Worm (Caenorhabditis elegans) whole organism, young adult: Measurements from ENCODE around the gene clec-196.

Experiments
- B0035.1 ChIP-seq: sonication (generic microtip); optimal IDR thresholded peaks from 2 replicates; lab custom pipeline; 2016; ENCODE audit warnings: missing genetic modification characterization, mild to moderate bottlenecking, missing compliant biosample characterization, missing genotype, missing genetic modification reagents
- B0261.1 ChIP-seq: sonication (generic microtip); optimal IDR thresholded peaks from 2 replicates; lab custom pipeline; 2016; ENCODE audit warnings: mild to moderate bottlenecking, missing genetic modification characterization, moderate library complexity, missing compliant biosample characterization
- B0336.3 ChIP-seq: fragments of 200-800 bp; sonication (Bioruptor generic); IDR thresholded peaks from 2 replicates; pipeline ENCODE4 v1.3.6; 2022; ENCODE audit warnings: missing genetic modification characterization, missing compliant biosample characterization
- F23B12.7 ChIP-seq: sonication (generic microtip); optimal IDR thresholded peaks from 2 replicates; lab custom pipeline; 2017; ENCODE audit warnings: missing genetic modification characterization, mild to moderate bottlenecking, missing compliant biosample characterization, antibody characterized with exemption, moderate library complexity; ENCODE audit not compliant: insufficient read depth
- F39B2.1 ChIP-seq: fragments of 200-800 bp; sonication (Bioruptor generic); IDR thresholded peaks from 2 replicates; pipeline ENCODE4 v1.3.6; 2022; ENCODE audit warnings: missing genetic modification reagents, missing genetic modification characterization, missing compliant biosample characterization
- F57A8.1 ChIP-seq: fragments of 200-800 bp; sonication (Bioruptor generic); optimal IDR thresholded peaks from 2 replicates; lab custom pipeline; 2018; ENCODE audit warnings: mild to moderate bottlenecking, missing genetic modification characterization, moderate library complexity, missing compliant biosample characterization
- T26A5.8 ChIP-seq: sonication (generic microtip); optimal IDR thresholded peaks from 2 replicates; lab custom pipeline; 2016; ENCODE audit warnings: missing genetic modification characterization, missing compliant biosample characterization
- Y67H2A.10 ChIP-seq: fragments of 200-800 bp; sonication (Bioruptor generic); conservative IDR thresholded peaks from 2 replicates; pipeline ENCODE4 v1.3.6; 2022; ENCODE audit warnings: missing genetic modification reagents, missing genetic modification characterization, missing compliant biosample characterization
- Y79H2A.3 ChIP-seq: fragments of 200-800 bp; sonication (Bioruptor generic); conservative IDR thresholded peaks from 2 replicates; pipeline ENCODE4 v1.3.6; 2022; ENCODE audit warnings: missing genetic modification reagents, missing genetic modification characterization, missing compliant biosample characterization
- Y95B8A.8 ChIP-seq: fragments of 200-800 bp; sonication (Bioruptor generic); IDR thresholded peaks from 2 replicates; pipeline ENCODE4 v1.3.6; 2022; ENCODE audit warnings: missing genetic modification reagents, missing genetic modification characterization, missing compliant biosample characterization
- akir-1 ChIP-seq: fragments of 200-800 bp; sonication (Bioruptor generic); optimal IDR thresholded peaks from 2 replicates; lab custom pipeline; 2018; ENCODE audit warnings: mild to moderate bottlenecking, missing genetic modification characterization, moderate library complexity, missing compliant biosample characterization
- aptf-2 ChIP-seq: fragments of 200-800 bp; sonication (Bioruptor generic); conservative IDR thresholded peaks from 2 replicates; pipeline ENCODE4 v1.3.6; 2022; ENCODE audit warnings: missing genetic modification reagents, missing genetic modification characterization, missing compliant biosample characterization
- aptf-3 ChIP-seq: fragments of 200-800 bp; sonication (Bioruptor generic); IDR thresholded peaks from 2 replicates; pipeline ENCODE4 v1.3.6; 2022; ENCODE audit warnings: missing genetic modification characterization, missing compliant biosample characterization
- atf-7 ChIP-seq: sonication (generic microtip); optimal IDR thresholded peaks from 2 replicates; lab custom pipeline; 2017; ENCODE audit warnings: mild to moderate bottlenecking, missing genetic modification characterization, missing compliant biosample characterization
- attf-3 ChIP-seq: fragments of 200-800 bp; sonication (Bioruptor generic); conservative IDR thresholded peaks from 2 replicates; pipeline ENCODE4 v1.3.6; 2022; ENCODE audit warnings: missing genetic modification reagents, missing genetic modification characterization, missing compliant biosample characterization
- ceh-40 ChIP-seq: fragments of 200-800 bp; sonication (Bioruptor generic); IDR thresholded peaks from 2 replicates; pipeline ENCODE4 v1.3.6; 2022; ENCODE audit warnings: missing genetic modification characterization, missing compliant biosample characterization
- ceh-58 ChIP-seq: fragments of 200-800 bp; sonication (Bioruptor generic); IDR thresholded peaks from 2 replicates; pipeline ENCODE4 v1.3.6; 2022; ENCODE audit warnings: missing genetic modification characterization, missing compliant biosample characterization
- egl-44 ChIP-seq: fragments of 200-800 bp; sonication (Bioruptor generic); IDR thresholded peaks from 2 replicates; pipeline ENCODE4 v1.3.6; 2022; ENCODE audit warnings: missing genetic modification reagents, missing genetic modification characterization, missing compliant biosample characterization
- ekl-4 ChIP-seq: fragments of 200-800 bp; sonication (Bioruptor generic); IDR thresholded peaks from 2 replicates; pipeline ENCODE4 v1.3.6; 2022; ENCODE audit warnings: missing genetic modification reagents, missing genetic modification characterization, missing compliant biosample characterization
- fkh-3 ChIP-seq: sonication (generic microtip); optimal IDR thresholded peaks from 2 replicates; lab custom pipeline; 2016; ENCODE audit warnings: mild to moderate bottlenecking, missing genetic modification characterization, missing compliant biosample characterization
- gei-17 ChIP-seq: fragments of 200-800 bp; sonication (Bioruptor generic); optimal IDR thresholded peaks from 2 replicates; lab custom pipeline; 2018; ENCODE audit warnings: mild to moderate bottlenecking, missing genetic modification characterization, missing compliant biosample characterization
- lag-1 ChIP-seq: fragments of 200-800 bp; sonication (Bioruptor generic); IDR thresholded peaks from 2 replicates; pipeline ENCODE4 v1.3.6; 2022; ENCODE audit warnings: missing genetic modification reagents, missing genetic modification characterization, missing compliant biosample characterization
- let-607 ChIP-seq, 2 experiments: fragments of 200-800 bp in 1 of 2; sonication (Bioruptor generic) in 1 of 2; sonication (generic microtip) in 1 of 2; optimal IDR thresholded peaks; 2 replicates each; lab custom pipeline; 2016 to 2018; ENCODE audit warnings: mild to moderate bottlenecking in 2 of 2, missing compliant biosample characterization in 2 of 2, missing genetic modification characterization in 2 of 2, moderate library complexity in 2 of 2, missing genotype in 1 of 2
- lin-26 ChIP-seq: fragments of 200-800 bp; sonication (Bioruptor generic); IDR thresholded peaks from 2 replicates; pipeline ENCODE4 v1.3.6; 2022; ENCODE audit warnings: missing genetic modification reagents, missing genetic modification characterization, missing compliant biosample characterization
- lir-1 ChIP-seq: fragments of 200-800 bp; sonication (Bioruptor generic); conservative IDR thresholded peaks from 2 replicates; pipeline ENCODE4 v1.3.6; 2022; ENCODE audit warnings: missing genetic modification reagents, missing genetic modification characterization, missing compliant biosample characterization
- madf-10 ChIP-seq: sonication (generic microtip); optimal IDR thresholded peaks from 2 replicates; lab custom pipeline; 2016; ENCODE audit warnings: mild to moderate bottlenecking, missing genetic modification characterization, missing compliant biosample characterization
- madf-3 ChIP-seq: fragments of 200-800 bp; sonication (Bioruptor generic); IDR thresholded peaks from 2 replicates; pipeline ENCODE4 v1.3.6; 2022; ENCODE audit warnings: missing genetic modification reagents, missing genetic modification characterization, missing compliant biosample characterization
- madf-6 ChIP-seq: fragments of 200-800 bp; sonication (Bioruptor generic); IDR thresholded peaks from 2 replicates; pipeline ENCODE4 v1.3.6; 2022; ENCODE audit warnings: missing genetic modification reagents, missing genetic modification characterization, missing compliant biosample characterization
- mel-28 ChIP-seq: sonication (generic microtip); optimal IDR thresholded peaks from 2 replicates; lab custom pipeline; 2016; ENCODE audit warnings: borderline replicate concordance, mild to moderate bottlenecking, missing genetic modification characterization, missing compliant biosample characterization
- nfya-2 ChIP-seq: fragments of 200-800 bp; sonication (Bioruptor generic); IDR thresholded peaks from 2 replicates; pipeline ENCODE4 v1.3.6; 2022; ENCODE audit warnings: missing genetic modification reagents, missing genetic modification characterization, missing compliant biosample characterization
- nfyb-1 ChIP-seq: fragments of 200-800 bp; sonication (Bioruptor generic); IDR thresholded peaks from 2 replicates; pipeline ENCODE4 v1.3.6; 2022; ENCODE audit warnings: missing genetic modification reagents, missing genetic modification characterization, missing compliant biosample characterization
- nhr-27 ChIP-seq: fragments of 200-800 bp; sonication (Bioruptor generic); optimal IDR thresholded peaks from 2 replicates; lab custom pipeline; 2018; ENCODE audit warnings: mild to moderate bottlenecking, missing genetic modification characterization, moderate library complexity, missing compliant biosample characterization
- sdz-38 ChIP-seq: sonication (generic microtip); optimal IDR thresholded peaks from 2 replicates; lab custom pipeline; 2016; ENCODE audit warnings: missing genotype, missing genetic modification characterization, missing compliant biosample characterization
- snpc-4 ChIP-seq, 5 experiments: fragments of 150-350 bp in 1 of 5; sonication (generic microtip) in 4 of 5; optimal IDR thresholded peaks; 2 replicates each; lab custom pipeline; 2014 to 2018; ENCODE audit warnings: missing genetic modification characterization in 5 of 5, missing biosample characterization in 3 of 5, antibody characterized with exemption in 2 of 5, mild to moderate bottlenecking in 2 of 5, missing compliant biosample characterization in 2 of 5, missing genotype in 2 of 5, moderate library complexity in 2 of 5, missing genetic modification reagents in 1 of 5
- sptf-2 ChIP-seq: fragments of 200-800 bp; sonication (Bioruptor generic); optimal IDR thresholded peaks from 2 replicates; lab custom pipeline; 2018; ENCODE audit warnings: mild to moderate bottlenecking, missing genetic modification characterization, missing compliant biosample characterization
- tbx-9 ChIP-seq: sonication (generic microtip); optimal IDR thresholded peaks from 2 replicates; lab custom pipeline; 2016; ENCODE audit warnings: borderline replicate concordance, missing genetic modification characterization, inconsistent platforms, missing compliant biosample characterization
- unc-62 ChIP-seq: fragments of 150-350 bp; optimal IDR thresholded peaks from 2 replicates; lab custom pipeline; 2014; ENCODE audit warnings: missing biosample characterization, missing genetic modification reagents, missing genetic modification characterization
- zim-3 ChIP-seq: sonication (generic microtip); optimal IDR thresholded peaks from 2 replicates; lab custom pipeline; 2017; ENCODE audit warnings: mild to moderate bottlenecking, missing genetic modification characterization, moderate library complexity, missing compliant biosample characterization

clec-196 gene

DNA sequence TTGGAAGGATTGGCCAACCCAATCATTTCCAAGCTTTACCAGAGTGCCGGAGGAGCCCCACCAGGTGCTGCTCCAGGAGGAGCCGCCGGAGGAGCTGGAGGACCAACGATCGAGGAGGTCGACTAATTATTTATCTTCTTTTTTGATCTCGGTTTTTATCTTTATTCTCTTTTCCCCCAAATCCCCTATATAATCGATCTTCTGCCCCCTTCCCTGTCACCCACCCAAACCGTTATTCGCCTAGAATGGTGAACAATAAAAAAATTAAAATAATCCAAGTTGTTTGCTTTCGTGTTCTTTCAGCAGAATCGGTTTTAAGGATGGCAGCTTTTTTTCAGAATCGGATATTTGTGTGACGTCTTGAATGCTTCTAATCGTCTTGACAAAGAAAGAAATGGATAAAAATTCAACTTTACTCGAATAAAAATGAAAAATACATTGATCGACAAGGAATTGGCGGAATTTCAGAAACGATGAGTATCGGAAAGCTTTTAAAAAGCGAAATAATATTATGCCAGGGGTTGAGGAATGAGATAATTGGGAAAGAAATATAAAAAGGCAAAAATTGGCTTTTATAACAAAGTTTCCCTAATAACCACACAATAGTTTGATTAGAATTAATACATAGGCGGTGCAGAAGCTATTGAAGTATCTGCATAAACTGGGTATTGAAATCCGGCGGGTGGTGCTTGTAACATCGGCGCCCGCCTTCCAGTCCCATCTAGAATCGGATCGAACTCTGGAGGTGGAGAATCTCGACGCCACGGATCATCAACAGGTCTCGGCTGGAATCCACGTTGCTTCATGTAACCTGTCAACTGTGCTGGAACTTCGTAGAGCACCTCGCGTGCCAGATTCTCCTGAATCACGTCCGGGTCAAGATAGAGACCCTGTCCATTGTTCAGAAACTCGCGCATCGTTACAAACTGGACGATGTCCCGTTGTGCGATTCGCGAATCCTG, 4.6 kb downstream of the clec-196 start (continued):
- TF ChIP-seq lin-26: peak; percentile 90
- peak; percentile 81 for TF ChIP-seq gei-17 (GFP tag; lab: Kevin White, UChicago)
- TF ChIP-seq nhr-27 (tag; lab: Kevin White, UChicago): peak; percentile 73
- peak; percentile 56; the same call in 1 of the 2 replicates for TF ChIP-seq egl-44 (GFP tag; lab: Robert Waterston, UW)
- no peak for TF ChIP-seq attf-3 (GFP tag; lab: Robert Waterston, UW)
- peak; percentile 79 for TF ChIP-seq B0035.1 (tag; lab: Kevin White, UChicago)
- no peak for TF ChIP-seq sdz-38 (tag; lab: Kevin White, UChicago)
- no peak for TF ChIP-seq sptf-2 (GFP tag; lab: Kevin White, UChicago)
- TF ChIP-seq atf-7 (tag; lab: Kevin White, UChicago): peak; percentile 94
- peak; percentile 69 for TF ChIP-seq snpc-4 (GFP tag; optimal IDR thresholded peaks at IDR 0.05; lab: Kevin White, UChicago)
- TF ChIP-seq snpc-4 (tag; optimal IDR thresholded peaks at IDR 0.05; lab: Kevin White, UChicago): peak; percentile 69 to 93 (median 79)
- TF ChIP-seq madf-10: peak; percentile 61
- peak; percentile 27 for TF ChIP-seq B0261.1 (tag; lab: Kevin White, UChicago)
- TF ChIP-seq lag-1 (GFP tag; lab: Robert Waterston, UW): no peak
- no peak for TF ChIP-seq F57A8.1 (GFP tag; lab: Kevin White, UChicago)
- TF ChIP-seq Y67H2A.10 (GFP tag; lab: Robert Waterston, UW): no peak
- TF ChIP-seq ekl-4 (GFP tag; lab: Robert Waterston, UW): peak; percentile 89
- peak; percentile 70 for TF ChIP-seq ceh-40 (GFP tag; lab: Robert Waterston, UW)
- TF ChIP-seq B0336.3: peak; percentile 96
- TF ChIP-seq T26A5.8: peak; percentile 96
- TF ChIP-seq madf-3 (GFP tag; lab: Robert Waterston, UW): peak; percentile 92; the same call in 1 of the 2 replicates
- peak; percentile 83 for TF ChIP-seq tbx-9 (tag; lab: Kevin White, UChicago)
- peak; percentile 89; the same call in 1 of the 2 replicates for TF ChIP-seq ceh-58 (GFP tag; lab: Robert Waterston, UW)
- TF ChIP-seq lir-1 (GFP tag; lab: Robert Waterston, UW): no peak; the same call in 1 of the 2 replicates
- TF ChIP-seq mel-28: peak; percentile 49
- peak; percentile 79 for TF ChIP-seq F23B12.7 (tag; lab: Kevin White, UChicago)
- TF ChIP-seq nfyb-1 (GFP tag; lab: Robert Waterston, UW): peak; percentile 89
- peak; percentile 33 for TF ChIP-seq fkh-3 (tag; lab: Kevin White, UChicago)
- no peak for TF ChIP-seq unc-62
- no peak for TF ChIP-seq aptf-2 (GFP tag; lab: Robert Waterston, UW)
- no peak for TF ChIP-seq Y79H2A.3 (GFP tag; lab: Robert Waterston, UW)
- peak; percentile 29 to 46 for TF ChIP-seq let-607 (tag; optimal IDR thresholded peaks at IDR 0.05; lab: Kevin White, UChicago)
- peak; percentile 88 for TF ChIP-seq zim-3 (tag; lab: Kevin White, UChicago)
- TF ChIP-seq madf-6: peak; percentile 76
- TF ChIP-seq nfya-2 (GFP tag; lab: Robert Waterston, UW): 0 out of 2 replicates have a peak, but pooled peaks have one; percentile 64
- TF ChIP-seq F39B2.1 (GFP tag; lab: Robert Waterston, UW): peak; percentile 87

DNA sequence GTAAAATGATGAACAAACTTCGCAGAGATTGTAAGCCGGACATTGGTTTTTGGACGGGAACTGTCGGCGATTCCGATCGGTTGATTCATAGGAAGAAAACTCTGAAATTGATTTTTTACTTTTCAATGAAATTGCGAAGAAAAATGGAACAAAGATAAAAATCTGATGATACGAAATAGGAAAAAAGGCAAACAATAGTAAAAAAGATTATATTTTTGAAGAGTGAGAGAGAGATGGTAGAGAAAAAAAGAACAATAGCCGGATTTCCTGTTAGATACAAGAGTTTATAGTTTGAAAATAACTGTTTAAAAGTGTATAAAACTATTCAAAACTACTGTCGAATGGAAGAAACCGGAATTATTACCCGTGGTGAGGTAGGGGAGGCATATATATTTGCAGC, 7.3 kb downstream of the clec-196 start, which contains the start of gene nra-1:
nra-1 (minus strand) TSS at position 101 of the 400 bp plus-strand sequence.
- TF ChIP-seq madf-10 (no peak), gei-17 (GFP tag; lab: Kevin White, UChicago) (no peak), aptf-3 (no peak), Y95B8A.8 (GFP tag; lab: Robert Waterston, UW) (no peak), akir-1 (GFP tag; lab: Kevin White, UChicago) (no peak)
- TF ChIP-seq, all 124 proteins: peak for 0
